Fruit fly (Drosophila melanogaster) whole organism, larva: ENCODE measurements around the gene ovo.
A peak's percentile ranks its signal among the peaks of the same experiment; 100 is the strongest.

Source experiments
- noc ChIP-seq: fragments of 200-800 bp; sonication (Bioruptor generic); optimal IDR thresholded peaks from 3 replicates; lab custom pipeline; 2019; ENCODE audit warnings: missing biosample characterization, mild to moderate bottlenecking, missing genetic modification characterization, moderate library complexity

Gene ovo

dm6 chrX:5082354-5082818 lies 34.3 kb downstream of the ovo start:
- no peak for TF ChIP-seq noc

dm6 chrX:5082840-5083646 lies 35.0 kb downstream of the ovo start:
- no peak for TF ChIP-seq noc

DNA sequence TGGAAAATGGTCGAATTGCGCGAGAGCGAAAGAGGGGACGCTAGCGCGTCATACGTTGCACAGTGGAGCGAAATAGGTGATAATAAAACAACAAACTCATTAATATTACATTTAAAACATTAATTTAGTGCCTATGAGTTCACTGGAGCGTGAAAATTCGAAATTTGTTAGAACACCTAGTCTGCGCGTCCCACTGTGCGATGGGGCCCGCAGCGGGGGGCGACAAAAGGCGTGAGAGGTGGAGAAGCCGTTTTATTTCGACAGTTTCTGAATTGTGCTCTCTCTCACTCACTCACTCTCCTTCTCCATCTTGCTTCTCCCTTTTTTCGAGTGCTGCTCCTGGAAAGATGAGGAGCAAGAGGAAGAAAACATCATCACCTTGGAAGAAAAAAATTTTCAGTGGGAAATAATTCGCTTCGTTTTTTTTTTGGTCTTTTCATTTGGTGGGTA lies 35.6 kb downstream of the ovo start:
- peak; percentile 63 for TF ChIP-seq noc

dm6 chrX:5084146-5085085 lies 36.3 kb downstream of the ovo start, which contains the start of gene CG32767:
Gene CG32767, minus strand, starts transcription at chrX:5084768.
- TF ChIP-seq noc = no peak

- no peak for TF ChIP-seq noc
Observed at dm6 chrX:5085086-5085468, 37.0 kb downstream of the ovo start.

dm6 chrX:5085469-5085868 lies 37.4 kb downstream of the ovo start, which contains the start of the genes CG15465 and rg:
Gene CG15465, plus strand, starts transcription at chrX:5085759.
Gene rg, plus strand, starts transcription at chrX:5085759.
- no peak for TF ChIP-seq noc

- no peak for TF ChIP-seq noc
Observed at dm6 chrX:5085964-5086707, 38.1 kb downstream of the ovo start.

dm6 chrX:5086724-5087660 lies 38.9 kb downstream of the ovo start:
- TF ChIP-seq noc = peak; percentile 63

- TF ChIP-seq noc = no peak
Observed at dm6 chrX:5087748-5088147, 39.7 kb downstream of the ovo start.

- no peak for TF ChIP-seq noc
Observed at dm6 chrX:5091154-5091553, 43.1 kb downstream of the ovo start.

DNA sequence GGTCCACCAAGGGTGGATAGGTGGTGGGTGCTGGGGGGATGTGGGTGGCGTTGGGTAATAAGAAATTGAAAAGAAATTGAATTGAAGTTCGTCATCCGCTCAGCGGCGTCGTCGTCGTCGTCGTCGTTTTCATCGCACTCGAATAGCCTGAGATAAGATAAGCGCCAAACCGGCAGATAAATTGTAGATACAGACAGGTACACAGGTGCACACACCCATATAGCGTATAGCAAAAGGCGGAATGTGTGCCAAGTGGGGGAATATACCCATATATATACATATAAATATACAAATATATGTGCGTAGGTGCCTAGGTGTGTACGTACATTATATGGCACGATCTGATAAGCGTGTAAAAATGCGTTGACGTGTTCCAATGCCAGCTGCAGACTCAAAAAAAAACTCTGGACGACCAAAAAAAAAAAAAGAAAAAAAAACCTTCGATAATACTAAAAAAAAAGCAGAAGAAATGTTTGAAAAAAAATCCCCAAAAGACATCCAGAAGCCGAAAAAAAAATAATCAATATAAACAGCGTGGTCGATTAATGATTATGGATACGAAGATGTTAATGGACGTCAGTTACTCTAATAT lies 43.8 kb downstream of the ovo start:
- no peak for TF ChIP-seq noc

dm6 chrX:5093924-5094323 lies 45.9 kb downstream of the ovo start:
- no peak for TF ChIP-seq noc

dm6 chrX:5094387-5094786 lies 46.3 kb downstream of the ovo start:
- no peak for TF ChIP-seq noc

dm6 chrX:5095620-5096019 lies 47.5 kb downstream of the ovo start:
- TF ChIP-seq noc = no peak

dm6 chrX:5113091-5113490 lies 65.0 kb downstream of the ovo start:
- TF ChIP-seq noc = no peak
